Worm (Caenorhabditis elegans): ENCODE results near the gene zfp-1.

DNA sequence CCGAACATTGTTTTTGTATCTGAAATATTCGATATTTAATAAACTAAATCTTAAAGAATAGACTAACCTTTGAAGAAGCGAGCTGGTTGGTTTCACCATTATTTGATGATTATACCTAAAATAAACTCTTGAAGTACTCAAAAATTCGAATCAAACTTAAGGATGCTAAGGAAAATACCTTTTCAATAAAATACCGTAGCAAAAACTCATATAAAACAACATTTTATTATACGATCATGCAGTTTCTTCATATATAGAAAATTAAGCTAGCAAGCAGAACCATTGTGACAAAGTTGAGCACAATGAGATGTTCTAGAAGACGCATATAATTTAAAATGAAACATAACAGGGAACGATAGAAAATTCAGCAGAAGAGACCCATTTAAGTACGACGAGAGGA, 57.0 kb downstream of the zfp-1 start, which contains the start of gene F44E2.7:
- TF ChIP-seq dao-5 (tag; optimal IDR thresholded peaks at IDR 0.05) (no peak), him-1 (tag; optimal IDR thresholded peaks at IDR 0.05) (no peak), W03F9.2 (tag; optimal IDR thresholded peaks at IDR 0.05) (no peak)
